Fruit fly (Drosophila melanogaster) whole organism, embryonic: Measurements from ENCODE around the gene Mon1.

Source experiments
- ATbp ChIP-seq: fragments of 200-800 bp; sonication (Bioruptor generic); optimal IDR thresholded peaks from 2 replicates; lab custom pipeline; 2017; ENCODE audit warnings: missing biosample characterization, mild to moderate bottlenecking, missing genetic modification characterization, missing genetic modification reagents
- Awh ChIP-seq: fragments of 200-800 bp; sonication (Bioruptor generic); IDR thresholded peaks from 2 replicates; pipeline ENCODE4, ENCODE4 v1.3.6; 2022; ENCODE audit warnings: missing biosample characterization, missing genetic modification characterization
- Bdp1 ChIP-seq: fragments of 200-800 bp; sonication (Bioruptor generic); optimal IDR thresholded peaks from 3 replicates; lab custom pipeline; 2016; ENCODE audit warnings: missing biosample characterization, missing genetic modification characterization
- CG10543 ChIP-seq: fragments of 200-800 bp; sonication (Bioruptor generic); optimal IDR thresholded peaks from 3 replicates; lab custom pipeline; 2017; ENCODE audit warnings: missing biosample characterization, mild to moderate bottlenecking, missing genetic modification characterization, moderate library complexity
- CG11456 ChIP-seq: fragments of 200-800 bp; sonication (Bioruptor generic); IDR thresholded peaks from 3 replicates; pipeline ENCODE4 v1.3.6; 2022; ENCODE audit warnings: missing biosample characterization, missing genetic modification characterization
- CG14441 ChIP-seq: fragments of 200-800 bp; sonication (Bioruptor generic); IDR thresholded peaks from 2 replicates; pipeline ENCODE4 v1.3.6; 2022; ENCODE audit warnings: missing biosample characterization, missing genetic modification characterization
- CG14667 ChIP-seq: fragments of 200-800 bp; sonication (Bioruptor generic); IDR thresholded peaks from 2 replicates; pipeline ENCODE4 v1.3.6; 2022; ENCODE audit warnings: missing biosample characterization, missing genetic modification characterization
- CG15269 ChIP-seq: fragments of 200-800 bp; sonication (Bioruptor generic); optimal IDR thresholded peaks from 2 replicates; lab custom pipeline; 2018; ENCODE audit warnings: missing biosample characterization, mild to moderate bottlenecking, missing genetic modification characterization, moderate library complexity
- CG2116 ChIP-seq: fragments of 200-800 bp; sonication (Bioruptor generic); optimal IDR thresholded peaks from 3 replicates; lab custom pipeline; 2018; ENCODE audit warnings: missing biosample characterization, mild to moderate bottlenecking, missing genetic modification characterization
- CG2202 ChIP-seq: fragments of 200-800 bp; sonication (Bioruptor generic); optimal IDR thresholded peaks from 2 replicates; lab custom pipeline; 2018; ENCODE audit warnings: missing biosample characterization, mild to moderate bottlenecking, missing genetic modification characterization
- CG31441 ChIP-seq: fragments of 200-800 bp; sonication (Bioruptor generic); IDR thresholded peaks from 2 replicates; pipeline ENCODE4 v1.3.6; 2022; ENCODE audit warnings: missing biosample characterization, missing genetic modification characterization
- CG33557 ChIP-seq: fragments of 200-800 bp; sonication (Bioruptor generic); optimal IDR thresholded peaks from 2 replicates; lab custom pipeline; 2019; ENCODE audit warnings: missing biosample characterization, mild to moderate bottlenecking, missing genetic modification characterization, moderate library complexity
- CG34422 ChIP-seq: fragments of 200-800 bp; sonication (Bioruptor generic); IDR thresholded peaks from 3 replicates; pipeline ENCODE4 v1.3.6; 2022; ENCODE audit warnings: missing biosample characterization, missing genetic modification characterization
- CG4328 ChIP-seq: fragments of 200-800 bp; sonication (Bioruptor generic); optimal IDR thresholded peaks from 3 replicates; lab custom pipeline; 2017; ENCODE audit warnings: missing biosample characterization, missing genetic modification reagents, missing genetic modification characterization
- CG4424 ChIP-seq: fragments of 200-800 bp; sonication (Bioruptor generic); optimal IDR thresholded peaks from 3 replicates; lab custom pipeline; 2016; ENCODE audit warnings: missing biosample characterization, missing genetic modification characterization
- CG7556 ChIP-seq: fragments of 200-800 bp; sonication (Bioruptor generic); optimal IDR thresholded peaks from 2 replicates; lab custom pipeline; 2017; ENCODE audit warnings: missing biosample characterization, mild to moderate bottlenecking, missing genetic modification characterization
- CG7928 ChIP-seq: fragments of 200-800 bp; sonication (Bioruptor generic); optimal IDR thresholded peaks from 2 replicates; lab custom pipeline; 2017; ENCODE audit warnings: missing biosample characterization, mild to moderate bottlenecking, missing genetic modification characterization
- CG8359 ChIP-seq: fragments of 200-800 bp; sonication (Bioruptor generic); optimal IDR thresholded peaks from 2 replicates; lab custom pipeline; 2017; ENCODE audit warnings: missing biosample characterization, mild to moderate bottlenecking, missing genetic modification characterization, borderline replicate concordance
- CG8924 ChIP-seq: fragments of 200-800 bp; optimal IDR thresholded peaks from 3 replicates; lab custom pipeline; 2019; ENCODE audit warnings: missing biosample characterization, mild to moderate bottlenecking, missing genetic modification characterization, moderate library complexity
- CG9727 ChIP-seq: fragments of 200-800 bp; sonication (Bioruptor generic); optimal IDR thresholded peaks from 3 replicates; lab custom pipeline; 2017; ENCODE audit warnings: missing biosample characterization, mild to moderate bottlenecking, missing genetic modification characterization
- CG9797 ChIP-seq: fragments of 200-800 bp; sonication (Bioruptor generic); optimal IDR thresholded peaks from 3 replicates; lab custom pipeline; 2018; ENCODE audit warnings: missing biosample characterization, mild to moderate bottlenecking, missing genetic modification characterization
- CHES-1-like ChIP-seq: fragments of 200-800 bp; sonication (Bioruptor generic); optimal IDR thresholded peaks from 2 replicates; lab custom pipeline; 2016; ENCODE audit warnings: missing biosample characterization, missing genetic modification characterization
- Dip3 ChIP-seq: fragments of 200-800 bp; sonication (Bioruptor generic); optimal IDR thresholded peaks from 3 replicates; lab custom pipeline; 2016; ENCODE audit warnings: missing biosample characterization, missing genetic modification characterization
- Doc3 ChIP-seq: fragments of 200-800 bp; sonication (Bioruptor generic); IDR thresholded peaks from 3 replicates; pipeline ENCODE4 v1.3.6; 2022; ENCODE audit warnings: missing biosample characterization, missing genetic modification characterization; ENCODE audit not compliant: partially characterized antibody
- HHEX ChIP-seq: fragments of 200-800 bp; sonication (Bioruptor generic); optimal IDR thresholded peaks from 3 replicates; lab custom pipeline; 2017; ENCODE audit warnings: missing biosample characterization, mild to moderate bottlenecking, missing genetic modification characterization, missing genetic modification reagents
- HLHmδ ChIP-seq: fragments of 200-800 bp; sonication (Bioruptor generic); optimal IDR thresholded peaks from 2 replicates; lab custom pipeline; 2018; ENCODE audit warnings: missing biosample characterization, mild to moderate bottlenecking, missing genetic modification characterization, moderate library complexity
- Hey ChIP-seq: fragments of 200-800 bp; sonication (Bioruptor generic); optimal IDR thresholded peaks from 3 replicates; lab custom pipeline; 2018; ENCODE audit warnings: missing biosample characterization, mild to moderate bottlenecking, missing genetic modification characterization
- Hsf ChIP-seq: fragments of 200-800 bp; sonication (Bioruptor generic); optimal IDR thresholded peaks from 3 replicates; lab custom pipeline; 2016; ENCODE audit warnings: missing biosample characterization, missing genetic modification characterization
- Kr ChIP-seq: fragments of 200-800 bp; sonication (Bioruptor generic); optimal IDR thresholded peaks from 2 replicates; lab custom pipeline; 2017; ENCODE audit warnings: missing biosample characterization, mild to moderate bottlenecking, missing genetic modification characterization
- Mad ChIP-seq: fragments of 200-800 bp; sonication (Bioruptor generic); optimal IDR thresholded peaks from 2 replicates; lab custom pipeline; 2016; ENCODE audit warnings: missing biosample characterization, missing genetic modification characterization
- Neu2 ChIP-seq: fragments of 200-800 bp; sonication (Bioruptor generic); optimal IDR thresholded peaks from 3 replicates; lab custom pipeline; 2016; ENCODE audit warnings: missing biosample characterization, missing genetic modification characterization, borderline replicate concordance
- Nf-YC ChIP-seq: fragments of 200-800 bp; optimal IDR thresholded peaks from 3 replicates; lab custom pipeline; 2019; ENCODE audit warnings: missing biosample characterization, mild to moderate bottlenecking, missing genetic modification characterization, moderate library complexity
- Six4 ChIP-seq: fragments of 200-800 bp; sonication (Bioruptor generic); optimal IDR thresholded peaks from 2 replicates; lab custom pipeline; 2016; ENCODE audit warnings: missing biosample characterization, missing genetic modification characterization
- Trl ChIP-seq, 3 experiments: fragments of >200 bp in 2 of 3; fragments of 200-800 bp in 1 of 3; sonication (Bioruptor generic) in 1 of 3; optimal IDR thresholded peaks; 2 replicates in 1 of 3; 3 replicates in 2 of 3; lab custom pipeline; 2016 to 2017; ENCODE audit warnings: missing biosample characterization in 1 of 3, missing genetic modification characterization in 1 of 3
- cas ChIP-seq: fragments of 200-800 bp; sonication (Bioruptor generic); IDR thresholded peaks from 2 replicates; pipeline ENCODE4 v1.3.6; 2022; ENCODE audit warnings: missing biosample characterization, missing genetic modification characterization
- caup ChIP-seq: fragments of 200-800 bp; sonication (Bioruptor generic); optimal IDR thresholded peaks from 3 replicates; lab custom pipeline; 2017; ENCODE audit warnings: missing biosample characterization, mild to moderate bottlenecking, missing genetic modification characterization, moderate library complexity; ENCODE audit not compliant: severe bottlenecking
- chif ChIP-seq, 2 experiments: fragments of 200-800 bp; sonication (Bioruptor generic); optimal IDR thresholded peaks; 3 replicates each; lab custom pipeline; 2016; ENCODE audit warnings: missing biosample characterization in 2 of 2, missing genetic modification characterization in 2 of 2
- gcm2 ChIP-seq: fragments of 200-800 bp; sonication (Bioruptor generic); optimal IDR thresholded peaks from 2 replicates; lab custom pipeline; 2016; ENCODE audit warnings: missing biosample characterization, missing genetic modification characterization
- grau ChIP-seq: fragments of 200-800 bp; optimal IDR thresholded peaks from 3 replicates; lab custom pipeline; 2019; ENCODE audit warnings: missing biosample characterization, mild to moderate bottlenecking, missing genetic modification characterization, moderate library complexity
- ind ChIP-seq: fragments of 200-800 bp; sonication (Bioruptor generic); optimal IDR thresholded peaks from 3 replicates; lab custom pipeline; 2016; ENCODE audit warnings: missing biosample characterization, missing genetic modification characterization
- lmd ChIP-seq: fragments of 200-800 bp; sonication (Bioruptor generic); IDR thresholded peaks from 2 replicates; pipeline ENCODE4 v1.3.6; 2022; ENCODE audit warnings: missing biosample characterization, missing genetic modification characterization
- lola ChIP-seq, 3 experiments: fragments of >200 bp in 2 of 3; fragments of 200-800 bp in 1 of 3; sonication (Bioruptor generic) in 1 of 3; optimal IDR thresholded peaks; 2 replicates each; lab custom pipeline; 2017 to 2019; ENCODE audit warnings: missing biosample characterization in 3 of 3, missing genetic modification characterization in 3 of 3, mild to moderate bottlenecking in 1 of 3, moderate library complexity in 1 of 3
- peb ChIP-seq: fragments of 200-800 bp; sonication (Bioruptor generic); IDR thresholded peaks from 2 replicates; pipeline ENCODE4 v1.3.6; 2022; ENCODE audit warnings: missing biosample characterization, missing genetic modification characterization
- pros ChIP-seq: fragments of 200-800 bp; sonication (Bioruptor generic); optimal IDR thresholded peaks from 3 replicates; lab custom pipeline; 2019; ENCODE audit warnings: missing biosample characterization, mild to moderate bottlenecking, missing genetic modification characterization, moderate library complexity
- slou ChIP-seq: fragments of 200-800 bp; sonication (Bioruptor generic); optimal IDR thresholded peaks from 3 replicates; lab custom pipeline; 2016; ENCODE audit warnings: missing biosample characterization, missing genetic modification characterization
- stwl ChIP-seq: fragments of 200-800 bp; sonication (Bioruptor generic); optimal IDR thresholded peaks from 3 replicates; lab custom pipeline; 2018; ENCODE audit warnings: missing biosample characterization, mild to moderate bottlenecking, missing genetic modification characterization, moderate library complexity
- yki ChIP-seq: fragments of >200 bp; optimal IDR thresholded peaks from 3 replicates; lab custom pipeline; 2018
- zfh2 ChIP-seq: fragments of 200-800 bp; sonication (Bioruptor generic); optimal IDR thresholded peaks from 2 replicates; lab custom pipeline; 2016; ENCODE audit warnings: missing biosample characterization, missing genetic modification characterization

Mon1 gene

dm6 chr2L:4820448-4821318 is 29.8 kb upstream of the Mon1 start (continued):
- TF ChIP-seq CG7556 (GFP tag; lab: Kevin White, UChicago): no peak
- TF ChIP-seq cas (GFP tag; lab: Robert Waterston, UW): no peak
- no peak for TF ChIP-seq CG9797 (GFP tag; lab: Kevin White, UChicago)
- no peak for TF ChIP-seq gcm2 (GFP tag; lab: Kevin White, UChicago)
- TF ChIP-seq yki: no peak
- TF ChIP-seq CG33557 (GFP tag; lab: Kevin White, UChicago): peak; percentile 10
- TF ChIP-seq ATbp (GFP tag; lab: Kevin White, UChicago): peak; percentile 25
- TF ChIP-seq peb (GFP tag; lab: Robert Waterston, UW): peak; percentile 66
- peak; percentile 59 for TF ChIP-seq Nf-YC (tag; lab: Kevin White, UChicago)
- TF ChIP-seq HHEX (GFP tag; lab: Kevin White, UChicago): peak; percentile 21
- TF ChIP-seq Hey (tag; lab: Kevin White, UChicago): no peak
- peak; percentile 67; the same call in 1 of the 2 replicates for TF ChIP-seq CG31441 (GFP tag; lab: Robert Waterston, UW)
- TF ChIP-seq CG15269 (tag; lab: Kevin White, UChicago): no peak
- TF ChIP-seq HLHmδ (GFP tag; lab: Kevin White, UChicago): no peak
- no peak for TF ChIP-seq CG34422 (GFP tag; lab: Robert Waterston, UW)
- TF ChIP-seq Six4 (GFP tag; lab: Kevin White, UChicago): peak; percentile 49
- TF ChIP-seq CG10543 (GFP tag; lab: Kevin White, UChicago): peak; percentile 34
- no peak for TF ChIP-seq stwl (tag; lab: Kevin White, UChicago)
- peak; percentile 19 for TF ChIP-seq slou (GFP tag; lab: Kevin White, UChicago)
- TF ChIP-seq Kr (GFP tag; lab: Kevin White, UChicago): peak; percentile 11
- peak; percentile 13 for TF ChIP-seq caup (GFP tag; lab: Kevin White, UChicago)
- peak; percentile 61 for TF ChIP-seq grau (tag; lab: Kevin White, UChicago)
- TF ChIP-seq CG8359 (GFP tag; lab: Kevin White, UChicago): peak; percentile 0
- peak; percentile 17 for TF ChIP-seq zfh2 (GFP tag; lab: Kevin White, UChicago)
- peak; percentile 46 for TF ChIP-seq ind (GFP tag; lab: Kevin White, UChicago)
- TF ChIP-seq CG4424 (GFP tag; lab: Kevin White, UChicago): no peak
- TF ChIP-seq Dip3 (GFP tag; lab: Kevin White, UChicago): peak; percentile 21
- TF ChIP-seq CG2116: peak; percentile 38
- TF ChIP-seq CG2202 (tag; lab: Kevin White, UChicago): peak; percentile 20
- TF ChIP-seq CG9727 (GFP tag; lab: Kevin White, UChicago): peak; percentile 88
- no peak for TF ChIP-seq CG7928 (GFP tag; lab: Kevin White, UChicago)
- TF ChIP-seq lola (GFP tag; optimal IDR thresholded peaks at IDR 0.05; lab: Kevin White, UChicago): peak in 1 of 3 experiments; percentile 73
- TF ChIP-seq lmd (GFP tag; lab: Robert Waterston, UW): peak; percentile 50
- peak; percentile 49 for TF ChIP-seq CG4328 (GFP tag; lab: Kevin White, UChicago)
- no peak for TF ChIP-seq Neu2 (GFP tag; lab: Kevin White, UChicago)
- peak; percentile 41 for TF ChIP-seq Hsf (GFP tag; lab: Kevin White, UChicago)
- no peak for TF ChIP-seq Doc3
- TF ChIP-seq CG11456 (GFP tag; lab: Robert Waterston, UW): 0 out of 3 replicates have a peak, but pooled peaks have one; percentile 48
- TF ChIP-seq Mad (GFP tag; lab: Kevin White, UChicago): no peak
- peak; percentile 35 for TF ChIP-seq pros (GFP tag; lab: Kevin White, UChicago)
- no peak for TF ChIP-seq CHES-1-like (GFP tag; lab: Kevin White, UChicago)
- peak; percentile 18; the same call in 1 of the 2 replicates for TF ChIP-seq CG14441
- TF ChIP-seq CG14667 (GFP tag; lab: Robert Waterston, UW): no peak
- TF ChIP-seq Trl (optimal IDR thresholded peaks at IDR 0.05; lab: Kevin White, UChicago): peak; percentile 57 to 63
- no peak for TF ChIP-seq Trl (GFP tag; optimal IDR thresholded peaks at IDR 0.05; lab: Kevin White, UChicago)
- TF ChIP-seq chif (GFP tag; optimal IDR thresholded peaks at IDR 0.05; lab: Kevin White, UChicago): peak in 1 of 2 experiments; percentile 41
- peak; percentile 24 for TF ChIP-seq Bdp1 (GFP tag; lab: Kevin White, UChicago)
- peak; percentile 80 for TF ChIP-seq CG8924 (tag; lab: Kevin White, UChicago)
- TF ChIP-seq Awh (GFP tag; lab: Robert Waterston, UW): no peak
